Fruit fly (Drosophila melanogaster) whole organism, embryonic: ENCODE results near the gene Slu7.

Experiments used
- BtbVII ChIP-seq: fragments of 200-800 bp; sonication (Bioruptor generic); optimal IDR thresholded peaks from 3 replicates; lab custom pipeline; 2017; ENCODE audit warnings: missing biosample characterization, mild to moderate bottlenecking, missing genetic modification characterization
- CG10462 ChIP-seq: fragments of 200-800 bp; sonication (Bioruptor generic); optimal IDR thresholded peaks from 2 replicates; lab custom pipeline; 2016; ENCODE audit warnings: missing biosample characterization, missing genetic modification characterization
- CG11247 ChIP-seq: fragments of 200-800 bp; sonication (Bioruptor generic); IDR thresholded peaks from 2 replicates; pipeline ENCODE4 v1.3.6; 2022; ENCODE audit warnings: missing biosample characterization, missing genetic modification characterization
- CG11398 ChIP-seq: fragments of 200-800 bp; sonication (Bioruptor generic); optimal IDR thresholded peaks from 2 replicates; lab custom pipeline; 2016; ENCODE audit warnings: missing biosample characterization, missing genetic modification characterization
- CG12104 ChIP-seq: fragments of 200-800 bp; sonication (Bioruptor generic); optimal IDR thresholded peaks from 3 replicates; lab custom pipeline; 2016; ENCODE audit warnings: missing biosample characterization, missing genetic modification characterization
- CG13296 ChIP-seq: fragments of 200-800 bp; sonication (Bioruptor generic); optimal IDR thresholded peaks from 3 replicates; lab custom pipeline; 2018; ENCODE audit warnings: missing biosample characterization, mild to moderate bottlenecking, missing genetic modification characterization
- CG14014 ChIP-seq: fragments of 200-800 bp; sonication (Bioruptor generic); IDR thresholded peaks from 2 replicates; pipeline ENCODE4 v1.3.6; 2022; ENCODE audit warnings: missing biosample characterization, missing genetic modification characterization
- CG14667 ChIP-seq: fragments of 200-800 bp; sonication (Bioruptor generic); IDR thresholded peaks from 2 replicates; pipeline ENCODE4 v1.3.6; 2022; ENCODE audit warnings: missing biosample characterization, missing genetic modification characterization
- CG14860 ChIP-seq: fragments of 200-800 bp; sonication (Bioruptor generic); IDR thresholded peaks from 3 replicates; pipeline ENCODE4 v1.3.6; 2022; ENCODE audit warnings: missing biosample characterization, missing genetic modification characterization; ENCODE audit not compliant: partially characterized antibody
- CG14965 ChIP-seq: fragments of 200-800 bp; sonication (Bioruptor generic); optimal IDR thresholded peaks from 2 replicates; lab custom pipeline; 2016; ENCODE audit warnings: missing biosample characterization, missing genetic modification characterization, borderline replicate concordance
- CG15479 ChIP-seq: fragments of 200-800 bp; sonication (Bioruptor generic); optimal IDR thresholded peaks from 3 replicates; lab custom pipeline; 2019; ENCODE audit warnings: missing biosample characterization, mild to moderate bottlenecking, missing genetic modification characterization, moderate library complexity
- CG18599 ChIP-seq: fragments of 200-800 bp; sonication (Bioruptor generic); optimal IDR thresholded peaks from 3 replicates; lab custom pipeline; 2017; ENCODE audit warnings: missing biosample characterization, missing genetic modification characterization, mild to moderate bottlenecking, moderate library complexity, missing genetic modification reagents
- CG2120 ChIP-seq: fragments of 200-800 bp; sonication (Bioruptor generic); optimal IDR thresholded peaks from 3 replicates; lab custom pipeline; 2016; ENCODE audit warnings: missing biosample characterization, missing genetic modification characterization
- CG2199 ChIP-seq: fragments of 200-800 bp; sonication (Bioruptor generic); IDR thresholded peaks from 3 replicates; pipeline ENCODE4 v1.3.6; 2022; ENCODE audit warnings: missing biosample characterization, missing genetic modification characterization
- CG2678 ChIP-seq: fragments of 200-800 bp; sonication (Bioruptor generic); optimal IDR thresholded peaks from 3 replicates; lab custom pipeline; 2019; ENCODE audit warnings: missing biosample characterization, mild to moderate bottlenecking, missing genetic modification characterization, moderate library complexity
- CG4820 ChIP-seq: fragments of 200-800 bp; sonication (Bioruptor generic); optimal IDR thresholded peaks from 3 replicates; lab custom pipeline; 2016; ENCODE audit warnings: missing biosample characterization, missing genetic modification characterization
- CG5245 ChIP-seq: fragments of 200-800 bp; sonication (Bioruptor generic); optimal IDR thresholded peaks from 3 replicates; lab custom pipeline; 2016; ENCODE audit warnings: missing biosample characterization, missing genetic modification characterization
- CG6791 ChIP-seq: fragments of 200-800 bp; sonication (Bioruptor generic); IDR thresholded peaks from 3 replicates; pipeline ENCODE4 v1.3.6; 2022; ENCODE audit warnings: missing biosample characterization, missing genetic modification characterization; ENCODE audit not compliant: partially characterized antibody
- CG6854 ChIP-seq: fragments of 200-800 bp; sonication (Bioruptor generic); optimal IDR thresholded peaks from 3 replicates; lab custom pipeline; 2017; ENCODE audit warnings: missing biosample characterization, mild to moderate bottlenecking, missing genetic modification characterization
- CG7556 ChIP-seq: fragments of 200-800 bp; sonication (Bioruptor generic); optimal IDR thresholded peaks from 2 replicates; lab custom pipeline; 2017; ENCODE audit warnings: missing biosample characterization, mild to moderate bottlenecking, missing genetic modification characterization
- Dip2 ChIP-seq: fragments of 200-800 bp; sonication (Bioruptor generic); IDR thresholded peaks from 2 replicates; pipeline ENCODE4 v1.3.6; 2022; ENCODE audit warnings: missing biosample characterization, missing genetic modification characterization
- E2f2 ChIP-seq: fragments of 200-800 bp; sonication (Bioruptor generic); IDR thresholded peaks from 2 replicates; pipeline ENCODE4 v1.3.6; 2022; ENCODE audit warnings: missing biosample characterization, missing genetic modification characterization
- Fer1 ChIP-seq: fragments of 200-800 bp; sonication (Bioruptor generic); optimal IDR thresholded peaks from 2 replicates; lab custom pipeline; 2017; ENCODE audit warnings: missing biosample characterization, mild to moderate bottlenecking, missing genetic modification characterization
- Fer3 ChIP-seq: fragments of 200-800 bp; sonication (Bioruptor generic); optimal IDR thresholded peaks from 2 replicates; lab custom pipeline; 2018; ENCODE audit warnings: missing biosample characterization, mild to moderate bottlenecking, missing genetic modification characterization, moderate library complexity
- HHEX ChIP-seq: fragments of 200-800 bp; sonication (Bioruptor generic); optimal IDR thresholded peaks from 3 replicates; lab custom pipeline; 2017; ENCODE audit warnings: missing biosample characterization, mild to moderate bottlenecking, missing genetic modification characterization, missing genetic modification reagents
- Hand ChIP-seq: fragments of 200-800 bp; sonication (Bioruptor generic); optimal IDR thresholded peaks from 2 replicates; lab custom pipeline; 2017; ENCODE audit warnings: mild to moderate bottlenecking, missing biosample characterization, missing genetic modification reagents, missing genetic modification characterization
- MESR4 ChIP-seq: fragments of 200-800 bp; sonication (Bioruptor generic); optimal IDR thresholded peaks from 2 replicates; lab custom pipeline; 2018; ENCODE audit warnings: missing biosample characterization, mild to moderate bottlenecking, missing genetic modification characterization, moderate library complexity
- Mad ChIP-seq: fragments of 200-800 bp; sonication (Bioruptor generic); optimal IDR thresholded peaks from 2 replicates; lab custom pipeline; 2016; ENCODE audit warnings: missing biosample characterization, missing genetic modification characterization
- Med ChIP-seq: fragments of 200-800 bp; sonication (Bioruptor generic); peaks from one replicate; lab custom pipeline; 2016; ENCODE audit warnings: missing biosample characterization, missing genetic modification characterization, mild to moderate bottlenecking, inconsistent platforms, moderate library complexity
- NC2β ChIP-seq: fragments of 200-800 bp; sonication (Bioruptor generic); optimal IDR thresholded peaks from 2 replicates; lab custom pipeline; 2016; ENCODE audit warnings: missing biosample characterization, missing genetic modification characterization
- NK7.1 ChIP-seq: fragments of 200-800 bp; sonication (Bioruptor generic); optimal IDR thresholded peaks from 3 replicates; lab custom pipeline; 2016; ENCODE audit warnings: missing biosample characterization, missing genetic modification characterization
- TFAM ChIP-seq: fragments of 200-800 bp; sonication (Bioruptor generic); optimal IDR thresholded peaks from 2 replicates; lab custom pipeline; 2017; ENCODE audit warnings: missing biosample characterization, missing genetic modification characterization, inconsistent platforms
- Xrp1 ChIP-seq: fragments of 200-800 bp; sonication (Bioruptor generic); IDR thresholded peaks from 2 replicates; pipeline ENCODE4 v1.3.6; 2022; ENCODE audit warnings: missing biosample characterization, missing genetic modification characterization
- bowl ChIP-seq: fragments of 200-800 bp; sonication (Bioruptor generic); IDR thresholded peaks from 2 replicates; pipeline ENCODE4 v1.3.6; 2022; ENCODE audit warnings: missing biosample characterization, missing genetic modification characterization
- caup ChIP-seq: fragments of 200-800 bp; sonication (Bioruptor generic); optimal IDR thresholded peaks from 3 replicates; lab custom pipeline; 2017; ENCODE audit warnings: missing biosample characterization, mild to moderate bottlenecking, missing genetic modification characterization, moderate library complexity; ENCODE audit not compliant: severe bottlenecking
- cwo ChIP-seq: fragments of 200-800 bp; sonication (Bioruptor generic); optimal IDR thresholded peaks from 3 replicates; lab custom pipeline; 2017; ENCODE audit warnings: missing biosample characterization, missing genetic modification characterization, mild to moderate bottlenecking, moderate library complexity, missing genetic modification reagents
- da ChIP-seq: fragments of 200-800 bp; sonication (Bioruptor generic); optimal IDR thresholded peaks from 2 replicates; lab custom pipeline; 2016; ENCODE audit warnings: missing biosample characterization, missing genetic modification characterization
- dati ChIP-seq: fragments of 200-800 bp; sonication (Bioruptor generic); IDR thresholded peaks from 2 replicates; pipeline ENCODE4 v1.3.6; 2022; ENCODE audit warnings: missing biosample characterization, missing genetic modification characterization
- eyg ChIP-seq: fragments of 200-800 bp; sonication (Bioruptor generic); optimal IDR thresholded peaks from 3 replicates; lab custom pipeline; 2016; ENCODE audit warnings: missing biosample characterization, missing genetic modification characterization
- fd102C ChIP-seq: fragments of 200-800 bp; sonication (Bioruptor generic); optimal IDR thresholded peaks from 2 replicates; lab custom pipeline; 2018; ENCODE audit warnings: missing biosample characterization, mild to moderate bottlenecking, missing genetic modification characterization, moderate library complexity
- fd64A ChIP-seq: fragments of 200-800 bp; sonication (Bioruptor generic); optimal IDR thresholded peaks from 3 replicates; lab custom pipeline; 2018; ENCODE audit warnings: missing biosample characterization, mild to moderate bottlenecking, missing genetic modification characterization
- gcm2 ChIP-seq: fragments of 200-800 bp; sonication (Bioruptor generic); optimal IDR thresholded peaks from 2 replicates; lab custom pipeline; 2016; ENCODE audit warnings: missing biosample characterization, missing genetic modification characterization
- hkb ChIP-seq, 2 experiments: fragments of 200-800 bp in 1 of 2; fragments of >200 bp in 1 of 2; sonication (Bioruptor generic) in 1 of 2; IDR thresholded peaks in 1 of 2; optimal IDR thresholded peaks in 1 of 2; 2 replicates each; pipeline versions ENCODE4 v1.3.6 to Lab custom; 2017 to 2022; ENCODE audit warnings: missing biosample characterization in 1 of 2, missing genetic modification characterization in 1 of 2
- inv ChIP-seq: fragments of 200-800 bp; sonication (Bioruptor generic); IDR thresholded peaks from 2 replicates; pipeline ENCODE4 v1.3.6; 2022; ENCODE audit warnings: missing biosample characterization, missing genetic modification characterization; ENCODE audit not compliant: partially characterized antibody
- kni ChIP-seq: fragments of 200-800 bp; sonication (Bioruptor generic); optimal IDR thresholded peaks from 3 replicates; lab custom pipeline; 2017; ENCODE audit warnings: mild to moderate bottlenecking, missing biosample characterization, missing genetic modification reagents, missing genetic modification characterization
- pzg ChIP-seq: fragments of 200-800 bp; sonication (Bioruptor generic); optimal IDR thresholded peaks from 3 replicates; lab custom pipeline; 2018; ENCODE audit warnings: missing biosample characterization, mild to moderate bottlenecking, missing genetic modification characterization, moderate library complexity
- sens ChIP-seq: fragments of 200-800 bp; sonication (Bioruptor generic); peaks from one replicate; lab custom pipeline; 2016; ENCODE audit warnings: missing biosample characterization, missing genetic modification characterization
- shn ChIP-seq: fragments of 200-800 bp; sonication (Bioruptor generic); optimal IDR thresholded peaks from 3 replicates; lab custom pipeline; 2016; ENCODE audit warnings: missing biosample characterization, missing genetic modification characterization

The Slu7 gene

DNA sequence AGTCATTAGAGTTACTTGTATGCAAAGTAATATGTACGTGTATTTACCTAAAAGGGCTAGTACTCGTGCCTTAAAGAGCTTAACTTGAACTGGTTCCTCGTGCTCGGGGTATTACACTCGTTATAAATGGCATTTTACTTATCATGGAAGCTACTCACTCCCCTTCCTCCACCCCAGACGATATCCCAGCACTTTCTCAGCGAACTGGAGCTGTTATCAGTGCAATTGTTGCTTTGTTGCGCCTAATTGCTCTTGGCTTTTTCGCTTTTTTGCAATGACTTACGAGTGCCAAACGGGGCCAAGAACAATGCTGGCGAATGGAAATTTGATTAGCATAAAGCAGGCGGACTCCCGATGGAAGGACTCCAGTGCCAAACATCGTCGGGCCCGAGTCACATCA, 28.2 kb upstream of the Slu7 start:
- peak; percentile 39 for TF ChIP-seq sens (GFP tag; lab: Kevin White, UChicago)
- TF ChIP-seq Fer3 (tag; lab: Kevin White, UChicago), result no peak

DNA sequence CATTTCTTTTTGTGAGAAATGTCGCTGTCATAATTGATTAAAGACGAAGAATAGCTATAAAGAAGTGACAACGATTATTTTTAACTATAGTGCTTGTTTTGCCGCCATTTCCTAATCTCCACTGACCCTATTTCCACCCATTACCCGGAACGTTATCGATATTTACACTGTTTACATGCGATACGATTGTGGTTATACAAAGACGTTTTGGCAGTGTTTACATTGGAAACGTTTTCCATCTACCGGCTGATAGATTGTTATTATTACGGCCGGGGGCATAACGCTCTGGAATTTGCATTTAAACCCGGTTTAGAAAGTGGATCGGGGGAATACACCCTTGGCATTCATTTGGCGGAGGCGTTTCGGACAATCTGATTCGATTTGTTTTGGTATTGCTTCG, 27.4 kb upstream of the Slu7 start:
- TF ChIP-seq CG5245 (GFP tag; lab: Kevin White, UChicago) (no peak), CG15479 (GFP tag; lab: Kevin White, UChicago) (peak; percentile 12), CG2199 (GFP tag; lab: Robert Waterston, UW) (0 out of 3 replicates have a peak, but pooled peaks have one; percentile 14), CG11398 (GFP tag; lab: Kevin White, UChicago) (no peak), dati (GFP tag; lab: Robert Waterston, UW) (no peak), Fer1 (GFP tag; lab: Kevin White, UChicago) (peak; percentile 43), MESR4 (GFP tag; lab: Kevin White, UChicago) (no peak), CG10462 (GFP tag; lab: Kevin White, UChicago) (no peak), NC2β (GFP tag; lab: Kevin White, UChicago) (no peak), shn (GFP tag; lab: Kevin White, UChicago) (no peak), inv (GFP tag; lab: Robert Waterston, UW) (no peak), gcm2 (no peak), CG14667 (GFP tag; lab: Robert Waterston, UW) (no peak), fd102C (GFP tag; lab: Kevin White, UChicago) (peak; percentile 32), hkb (optimal IDR thresholded peaks at IDR 0.05; lab: Kevin White, UChicago) (no peak), hkb (GFP tag; IDR thresholded peaks at IDR 0.05; lab: Robert Waterston, UW) (0 out of 2 replicates have a peak, but pooled peaks have one; percentile 23), eyg (GFP tag; lab: Kevin White, UChicago) (no peak), CG6791 (no peak), fd64A (no peak), CG4820 (no peak), kni (GFP tag; lab: Kevin White, UChicago) (no peak), HHEX (peak; percentile 34), CG2120 (no peak), bowl (GFP tag; lab: Robert Waterston, UW) (no peak), pzg (no peak), Hand (GFP tag; lab: Kevin White, UChicago) (no peak), TFAM (GFP tag; lab: Kevin White, UChicago) (no peak), cwo (GFP tag; lab: Kevin White, UChicago) (peak; percentile 6), CG12104 (no peak), CG13296 (GFP tag; lab: Kevin White, UChicago) (peak; percentile 15), caup (GFP tag; lab: Kevin White, UChicago) (peak; percentile 9), CG14965 (GFP tag; lab: Kevin White, UChicago) (no peak), CG7556 (no peak), CG18599 (peak; percentile 36), Xrp1 (GFP tag; lab: Robert Waterston, UW) (0 out of 2 replicates have a peak, but pooled peaks have one; percentile 8), CG14014 (GFP tag; lab: Robert Waterston, UW) (0 out of 2 replicates have a peak, but pooled peaks have one; percentile 14), Dip2 (GFP tag; lab: Robert Waterston, UW) (no peak), E2f2 (GFP tag; lab: Robert Waterston, UW) (no peak), Mad (GFP tag; lab: Kevin White, UChicago) (no peak), CG11247 (GFP tag; lab: Robert Waterston, UW) (no peak), BtbVII (GFP tag; lab: Kevin White, UChicago) (peak; percentile 22), CG2678 (tag; lab: Kevin White, UChicago) (peak; percentile 10), CG6854 (GFP tag; lab: Kevin White, UChicago) (peak; percentile 15), NK7.1 (GFP tag; lab: Kevin White, UChicago) (no peak), Med (GFP tag; lab: Kevin White, UChicago) (peak; percentile 81), da (GFP tag; lab: Kevin White, UChicago) (no peak), CG14860 (GFP tag; lab: Robert Waterston, UW) (no peak)
